Worm (Caenorhabditis elegans) whole organism, L3 larva: Measurements from ENCODE around the gene R11D1.13.

Experiments used
- fkh-10 ChIP-seq: sonication (generic microtip); optimal IDR thresholded peaks from 2 replicates; lab custom pipeline; 2017; ENCODE audit warnings: missing biosample characterization, missing genetic modification reagents, missing genetic modification characterization
- jun-1 ChIP-seq: fragments of 150-350 bp; optimal IDR thresholded peaks from 2 replicates; lab custom pipeline; 2014; ENCODE audit warnings: missing biosample characterization, missing genetic modification reagents, missing genetic modification characterization
- lin-15B ChIP-seq: fragments of 150-350 bp; optimal IDR thresholded peaks from 2 replicates; lab custom pipeline; 2014; ENCODE audit warnings: missing biosample characterization, missing genetic modification characterization
- nhr-67 ChIP-seq: fragments of 150-350 bp; optimal IDR thresholded peaks from 2 replicates; lab custom pipeline; 2014; ENCODE audit warnings: missing biosample characterization, missing genetic modification characterization
- skn-1 ChIP-seq: fragments of 150-350 bp; optimal IDR thresholded peaks from 2 replicates; lab custom pipeline; 2014; ENCODE audit warnings: missing biosample characterization, missing genetic modification characterization

DNA sequence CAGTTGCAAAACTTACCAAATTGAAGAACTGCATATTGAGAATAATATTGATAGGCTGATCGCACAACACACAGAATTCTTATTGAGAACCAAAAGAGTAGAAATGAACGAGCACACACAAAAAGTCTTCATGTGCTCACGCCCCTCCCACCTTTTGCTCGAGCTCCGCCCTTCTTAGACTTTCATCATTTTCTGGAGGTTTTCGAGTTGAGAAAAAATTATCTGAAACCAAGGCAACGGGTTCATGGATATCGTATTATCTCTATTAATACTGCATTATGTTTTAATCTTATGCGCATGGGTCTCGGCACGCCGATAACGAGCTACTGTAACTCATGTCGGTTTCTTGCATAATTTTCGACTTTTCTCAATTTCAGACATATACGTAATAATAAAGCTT, 1.1 kb upstream of the R11D1.13 start, which contains the start of gene R11D1.12:
- no peak for TF ChIP-seq nhr-67 (tag; lab: Kevin White, UChicago)
- no peak for TF ChIP-seq skn-1 (tag; lab: Kevin White, UChicago)
- no peak for TF ChIP-seq jun-1 (tag; lab: Kevin White, UChicago)
- TF ChIP-seq fkh-10 (GFP tag; lab: Kevin White, UChicago), result no peak
- TF ChIP-seq lin-15B (tag; lab: Kevin White, UChicago), result no peak
